Worm (Caenorhabditis elegans) whole organism, midembryonic: ENCODE measurements around the gene F08C6.5.

Source experiments
- flt-1 ChIP-seq: fragments of 200-800 bp; sonication (Bioruptor generic); IDR thresholded peaks from 2 replicates; pipeline ENCODE4 v1.3.6; 2022; ENCODE audit warnings: missing genetic modification characterization, missing compliant biosample characterization
- med-1 ChIP-seq: sonication (generic microtip); optimal IDR thresholded peaks from 2 replicates; lab custom pipeline; 2017; ENCODE audit warnings: missing genetic modification characterization, mild to moderate bottlenecking, missing compliant biosample characterization, antibody characterized with exemption, missing genetic modification reagents; ENCODE audit not compliant: insufficient read depth
- ref-1 ChIP-seq: fragments of 200-800 bp; sonication (Bioruptor generic); conservative IDR thresholded peaks from 2 replicates; pipeline ENCODE4 v1.3.6; 2022; ENCODE audit warnings: missing genetic modification reagents, missing genetic modification characterization, missing compliant biosample characterization
- ztf-23 ChIP-seq: fragments of 200-800 bp; sonication (Bioruptor generic); IDR thresholded peaks from 2 replicates; pipeline ENCODE4 v1.3.6; 2022; ENCODE audit warnings: missing genetic modification reagents, missing genetic modification characterization, missing compliant biosample characterization
- ztf-29 ChIP-seq: fragments of 200-800 bp; sonication (Bioruptor generic); IDR thresholded peaks from 2 replicates; pipeline ENCODE4 v1.3.6; 2022; ENCODE audit warnings: missing genetic modification reagents, missing genetic modification characterization, missing compliant biosample characterization

ce11 chrX:7577458-7578158 is 18.4 kb downstream of the F08C6.5 start:
- TF ChIP-seq ztf-23 (no peak), flt-1 (GFP tag; lab: Robert Waterston, UW) (no peak), ref-1 (no peak), med-1 (no peak), ztf-29 (GFP tag; lab: Robert Waterston, UW) (no peak)
